Worm (Caenorhabditis elegans): ENCODE data around the gene pinn-1.

ce11 chrII:2894295-2894694, 5.5 kb upstream of the pinn-1 start, which contains the start of gene sqv-2:
- TF ChIP-seq med-1 (GFP tag; optimal IDR thresholded peaks at IDR 0.05; ENCODE audit: insufficient read depth), result no peak
- TF ChIP-seq tab-1 (GFP tag; IDR thresholded peaks at IDR 0.05), result no peak
- TF ChIP-seq ztf-29 (GFP tag; IDR thresholded peaks at IDR 0.05), result no peak
